Worm (Caenorhabditis elegans): ENCODE measurements around the gene R04B5.6.

R04B5.6 gene

DNA sequence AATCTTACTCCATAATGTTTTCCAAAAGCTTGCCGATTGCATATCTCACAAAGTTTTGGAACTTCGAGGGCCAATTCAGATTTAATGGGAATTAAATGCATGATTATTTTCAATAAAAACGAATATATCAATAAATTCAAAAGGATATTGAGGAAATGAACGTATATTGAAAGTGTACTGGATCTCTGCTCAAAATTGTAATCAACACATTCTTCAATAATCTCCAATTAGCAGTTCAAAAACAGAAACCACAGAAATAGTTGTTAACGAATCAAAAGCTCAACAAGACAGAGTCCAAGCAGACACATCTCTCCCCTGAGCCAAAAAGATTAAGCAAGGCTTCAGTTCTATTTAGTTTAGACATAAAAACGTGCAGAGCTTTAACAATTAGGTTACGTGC lies 14.4 kb upstream of the R04B5.6 start, which contains the start of gene nhr-192:
TSS of gene nhr-192 (minus strand) at position 101 of the 400 bp plus-strand sequence.
- TF ChIP-seq cog-1 (tag; optimal IDR thresholded peaks at IDR 0.05) (no peak), flt-1 (GFP tag; IDR thresholded peaks at IDR 0.05) (no peak), klf-2 (GFP tag; conservative IDR thresholded peaks at IDR 0.05) (no peak), ref-1 (GFP tag; conservative IDR thresholded peaks at IDR 0.05) (no peak), ztf-23 (GFP tag; IDR thresholded peaks at IDR 0.05) (no peak), tab-1 (GFP tag; IDR thresholded peaks at IDR 0.05) (no peak), ztf-29 (GFP tag; IDR thresholded peaks at IDR 0.05) (no peak), T22C8.4 (GFP tag; IDR thresholded peaks at IDR 0.05) (no peak), med-1 (GFP tag; optimal IDR thresholded peaks at IDR 0.05; ENCODE audit: insufficient read depth) (no peak)

ce11 chrV:10072721-10073120 lies 12.2 kb upstream of the R04B5.6 start:
- no peak for TF ChIP-seq ref-1 (GFP tag; conservative IDR thresholded peaks at IDR 0.05)
- no peak for TF ChIP-seq med-1 (GFP tag; optimal IDR thresholded peaks at IDR 0.05; ENCODE audit: insufficient read depth)
- no peak for TF ChIP-seq tab-1 (GFP tag; IDR thresholded peaks at IDR 0.05)
- TF ChIP-seq klf-2 (GFP tag; conservative IDR thresholded peaks at IDR 0.05), result no peak
- TF ChIP-seq flt-1 (GFP tag; IDR thresholded peaks at IDR 0.05), result no peak
- TF ChIP-seq T22C8.4 (GFP tag; IDR thresholded peaks at IDR 0.05), result no peak
- no peak for TF ChIP-seq ztf-23 (GFP tag; IDR thresholded peaks at IDR 0.05)
- no peak for TF ChIP-seq cog-1 (tag; optimal IDR thresholded peaks at IDR 0.05)
- no peak for TF ChIP-seq ztf-29 (GFP tag; IDR thresholded peaks at IDR 0.05)

DNA sequence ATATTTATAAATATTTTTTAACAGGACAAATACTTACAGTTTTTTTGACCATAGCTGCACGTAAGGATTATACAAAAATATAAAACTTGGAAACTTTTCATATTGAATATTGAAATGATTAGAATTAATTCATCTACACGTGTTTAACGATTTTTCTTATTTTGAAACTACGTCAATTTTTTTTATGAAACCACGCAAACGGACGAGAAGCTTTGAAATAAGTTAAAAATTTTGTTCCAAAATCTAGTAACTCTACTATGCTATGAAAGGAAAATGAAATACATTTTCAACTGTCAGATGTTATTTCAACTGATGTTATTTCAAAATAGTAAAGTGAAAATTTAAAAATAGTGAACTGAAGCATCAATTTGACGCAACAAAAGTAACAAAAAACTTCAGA lies 11.2 kb upstream of the R04B5.6 start, which contains the start of gene F57A8.6:
TSS of gene F57A8.6 (minus strand) at position 101 of the 400 bp plus-strand sequence.
- TF ChIP-seq med-1 (GFP tag; optimal IDR thresholded peaks at IDR 0.05; ENCODE audit: insufficient read depth) (no peak), tab-1 (GFP tag; IDR thresholded peaks at IDR 0.05) (no peak), ref-1 (GFP tag; conservative IDR thresholded peaks at IDR 0.05) (no peak), ztf-23 (GFP tag; IDR thresholded peaks at IDR 0.05) (no peak), cog-1 (tag; optimal IDR thresholded peaks at IDR 0.05) (no peak), T22C8.4 (GFP tag; IDR thresholded peaks at IDR 0.05) (no peak), flt-1 (GFP tag; IDR thresholded peaks at IDR 0.05) (no peak), klf-2 (GFP tag; conservative IDR thresholded peaks at IDR 0.05) (no peak), ztf-29 (GFP tag; IDR thresholded peaks at IDR 0.05) (no peak)

ce11 chrV:10075441-10075840 lies 9.5 kb upstream of the R04B5.6 start, which contains the start of gene F57A8.7:
Gene F57A8.7, plus strand, starts transcription at chrV:10075741.
- TF ChIP-seq tab-1 (GFP tag; IDR thresholded peaks at IDR 0.05) (no peak), klf-2 (GFP tag; conservative IDR thresholded peaks at IDR 0.05) (no peak), T22C8.4 (GFP tag; IDR thresholded peaks at IDR 0.05) (no peak), ztf-23 (GFP tag; IDR thresholded peaks at IDR 0.05) (no peak), ref-1 (GFP tag; conservative IDR thresholded peaks at IDR 0.05) (no peak), ztf-29 (GFP tag; IDR thresholded peaks at IDR 0.05) (no peak), flt-1 (GFP tag; IDR thresholded peaks at IDR 0.05) (no peak), cog-1 (tag; optimal IDR thresholded peaks at IDR 0.05) (no peak), med-1 (GFP tag; optimal IDR thresholded peaks at IDR 0.05; ENCODE audit: insufficient read depth) (no peak)

DNA sequence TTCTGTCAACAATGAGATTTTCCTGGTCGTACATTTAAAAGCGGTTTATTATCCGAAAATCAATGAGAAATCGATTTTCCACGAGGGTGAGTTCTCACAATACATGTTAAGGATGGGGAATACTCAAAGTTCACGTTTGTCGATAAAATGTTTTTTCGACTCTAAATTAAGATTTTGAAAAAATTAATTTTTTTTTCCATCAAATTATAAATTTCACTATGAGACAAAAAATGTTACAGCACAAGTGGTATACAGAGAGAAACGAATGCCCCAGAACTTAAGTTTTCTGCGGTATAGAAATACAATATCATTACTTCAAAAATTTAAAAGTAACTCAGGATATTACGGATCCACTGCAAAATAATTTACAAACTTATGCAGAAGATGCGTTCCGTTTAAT lies 6.7 kb upstream of the R04B5.6 start, which contains the start of gene R04B5.1:
TSS of gene R04B5.1 (minus strand) at position 101 of the 400 bp plus-strand sequence.
- no peak for TF ChIP-seq ref-1 (GFP tag; conservative IDR thresholded peaks at IDR 0.05)
- TF ChIP-seq med-1 (GFP tag; optimal IDR thresholded peaks at IDR 0.05; ENCODE audit: insufficient read depth), result no peak
- no peak for TF ChIP-seq flt-1 (GFP tag; IDR thresholded peaks at IDR 0.05)
- TF ChIP-seq tab-1 (GFP tag; IDR thresholded peaks at IDR 0.05), result no peak
- TF ChIP-seq ztf-23 (GFP tag; IDR thresholded peaks at IDR 0.05), result no peak
- no peak for TF ChIP-seq T22C8.4 (GFP tag; IDR thresholded peaks at IDR 0.05)
- TF ChIP-seq klf-2 (GFP tag; conservative IDR thresholded peaks at IDR 0.05), result no peak
- no peak for TF ChIP-seq cog-1 (tag; optimal IDR thresholded peaks at IDR 0.05)
- TF ChIP-seq ztf-29 (GFP tag; IDR thresholded peaks at IDR 0.05), result no peak

DNA sequence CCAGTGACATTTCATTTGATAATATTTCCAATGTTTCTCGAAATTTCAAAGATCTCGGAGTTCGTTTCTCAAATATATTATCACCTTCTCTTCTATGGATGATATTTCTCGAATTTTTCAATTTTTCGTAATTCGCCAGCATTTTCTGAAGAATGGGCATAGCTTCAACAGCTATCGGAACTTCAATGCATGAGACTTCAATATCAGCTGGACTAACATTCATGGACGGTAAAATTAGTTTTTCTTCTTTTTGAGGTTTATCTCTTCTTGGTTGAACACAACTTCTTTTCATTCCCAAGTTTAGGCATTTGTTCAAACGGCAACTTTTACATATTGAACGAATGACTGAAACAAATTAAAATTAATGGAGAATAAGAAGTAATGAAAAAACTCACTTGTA lies 4.1 kb upstream of the R04B5.6 start:
- TF ChIP-seq ztf-29 (GFP tag; IDR thresholded peaks at IDR 0.05) (no peak), klf-2 (GFP tag; conservative IDR thresholded peaks at IDR 0.05) (no peak), T22C8.4 (GFP tag; IDR thresholded peaks at IDR 0.05) (no peak), flt-1 (GFP tag; IDR thresholded peaks at IDR 0.05) (no peak), tab-1 (GFP tag; IDR thresholded peaks at IDR 0.05) (no peak), ref-1 (GFP tag; conservative IDR thresholded peaks at IDR 0.05) (no peak), ztf-23 (GFP tag; IDR thresholded peaks at IDR 0.05) (no peak), cog-1 (tag; optimal IDR thresholded peaks at IDR 0.05) (no peak), med-1 (GFP tag; optimal IDR thresholded peaks at IDR 0.05; ENCODE audit: insufficient read depth) (no peak)

DNA sequence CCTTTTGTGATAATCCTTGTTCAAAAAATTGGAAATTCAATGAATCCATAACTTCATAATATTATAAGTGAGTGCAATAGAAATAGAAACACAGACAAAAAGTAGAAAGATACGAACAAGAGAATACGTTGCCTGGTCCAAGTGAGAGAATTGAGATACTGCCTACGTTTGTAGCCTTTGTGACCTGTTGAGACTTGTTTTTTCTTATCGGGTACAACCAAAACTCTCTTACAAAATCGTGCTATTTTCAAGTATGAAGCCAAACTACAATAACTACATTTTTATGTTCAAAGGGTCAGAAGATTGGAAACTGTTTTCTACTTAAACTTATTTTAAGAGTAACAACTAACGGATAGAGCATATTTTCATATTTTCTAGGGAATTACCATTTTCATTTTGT lies 3.3 kb upstream of the R04B5.6 start, which contains the start of gene nhr-205:
TSS of gene nhr-205 (minus strand) at position 141 of the 400 bp plus-strand sequence.
- TF ChIP-seq T22C8.4 (GFP tag; IDR thresholded peaks at IDR 0.05), result no peak
- no peak for TF ChIP-seq flt-1 (GFP tag; IDR thresholded peaks at IDR 0.05)
- TF ChIP-seq med-1 (GFP tag; optimal IDR thresholded peaks at IDR 0.05; ENCODE audit: insufficient read depth), result no peak
- TF ChIP-seq ztf-23 (GFP tag; IDR thresholded peaks at IDR 0.05), result no peak
- TF ChIP-seq klf-2 (GFP tag; conservative IDR thresholded peaks at IDR 0.05), result no peak
- TF ChIP-seq ztf-29 (GFP tag; IDR thresholded peaks at IDR 0.05), result no peak
- TF ChIP-seq cog-1 (tag; optimal IDR thresholded peaks at IDR 0.05), result no peak

ce11 chrV:10083999-10084468 lies 930 bp upstream of the R04B5.6 start, which contains the start of gene nhr-12:
Gene nhr-12, minus strand, starts transcription at chrV:10084049.
- TF ChIP-seq tab-1 (GFP tag; IDR thresholded peaks at IDR 0.05) (no peak), cog-1 (tag; optimal IDR thresholded peaks at IDR 0.05) (no peak), med-1 (GFP tag; optimal IDR thresholded peaks at IDR 0.05; ENCODE audit: insufficient read depth) (no peak), T22C8.4 (GFP tag; IDR thresholded peaks at IDR 0.05) (no peak)

DNA sequence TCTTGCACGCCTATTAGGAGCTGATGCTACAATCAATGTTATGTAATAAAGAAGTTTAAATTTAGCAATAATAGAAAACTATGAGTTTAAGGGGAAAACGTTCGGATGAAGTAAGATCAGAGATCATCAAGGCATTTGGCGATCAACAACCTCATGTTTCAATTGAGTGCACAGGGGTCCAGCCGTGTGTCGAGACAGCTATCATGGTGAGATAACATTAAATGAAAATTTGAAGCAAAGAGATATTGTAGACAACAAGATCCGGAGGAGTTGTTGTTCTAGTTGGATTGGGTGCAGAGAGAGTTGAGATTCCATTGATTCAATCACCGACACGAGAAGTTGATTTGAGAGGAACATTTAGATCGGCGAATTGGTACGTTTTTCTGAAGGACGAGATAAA lies 1.2 kb downstream of the R04B5.6 start:
- TF ChIP-seq ref-1 (GFP tag; conservative IDR thresholded peaks at IDR 0.05), result no peak

DNA sequence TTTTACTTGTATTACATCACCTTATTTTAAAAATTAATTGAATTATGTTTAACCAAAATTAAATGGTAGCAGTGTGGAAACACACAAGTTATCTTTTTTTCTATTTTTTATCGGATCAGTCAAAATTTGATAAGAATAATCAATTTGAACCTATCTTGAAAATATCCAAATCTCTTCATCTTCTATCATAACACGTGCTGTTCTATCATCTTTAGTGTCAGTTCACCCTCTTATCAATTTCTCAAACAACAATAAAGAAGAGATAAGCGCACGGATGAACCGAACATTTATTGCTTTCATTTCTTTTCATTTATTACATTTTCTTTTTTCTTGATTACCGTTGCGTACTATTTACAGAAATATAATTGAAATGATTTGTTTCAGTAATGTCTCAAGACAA lies 2.1 kb downstream of the R04B5.6 start, which contains the start of gene R04B5.5:
TSS of gene R04B5.5 (plus strand) at position 378 of the 400 bp plus-strand sequence.
- TF ChIP-seq klf-2 (GFP tag; conservative IDR thresholded peaks at IDR 0.05), result no peak
- no peak for TF ChIP-seq flt-1 (GFP tag; IDR thresholded peaks at IDR 0.05)
- TF ChIP-seq T22C8.4 (GFP tag; IDR thresholded peaks at IDR 0.05), result no peak
- TF ChIP-seq cog-1 (tag; optimal IDR thresholded peaks at IDR 0.05), result no peak
- no peak for TF ChIP-seq ref-1 (GFP tag; conservative IDR thresholded peaks at IDR 0.05)
- no peak for TF ChIP-seq med-1 (GFP tag; optimal IDR thresholded peaks at IDR 0.05; ENCODE audit: insufficient read depth)
- no peak for TF ChIP-seq ztf-29 (GFP tag; IDR thresholded peaks at IDR 0.05)
- no peak for TF ChIP-seq ztf-23 (GFP tag; IDR thresholded peaks at IDR 0.05)
- no peak for TF ChIP-seq tab-1 (GFP tag; IDR thresholded peaks at IDR 0.05)
